Worm (Caenorhabditis elegans) whole organism, L3 larva: ENCODE measurements around the gene srh-231.

Source experiments
- R02D3.7 ChIP-seq: fragments of 150-350 bp; optimal IDR thresholded peaks from 2 replicates; lab custom pipeline; 2014; ENCODE audit warnings: missing biosample characterization, missing genetic modification characterization
- ceh-28 ChIP-seq: fragments of 150-350 bp; optimal IDR thresholded peaks from 2 replicates; lab custom pipeline; 2014; ENCODE audit warnings: missing biosample characterization, missing genetic modification reagents, missing genetic modification characterization
- elt-3 ChIP-seq, 3 experiments: fragments of 150-350 bp in 1 of 3; sonication (generic microtip) in 2 of 3; optimal IDR thresholded peaks; 2 replicates in 2 of 3; 4 replicates in 1 of 3; lab custom pipeline; 2014 to 2017; ENCODE audit warnings: missing biosample characterization in 3 of 3, missing genetic modification characterization in 3 of 3
- eor-1 ChIP-seq, 2 experiments: fragments of 150-350 bp; optimal IDR thresholded peaks; 2 replicates each; lab custom pipeline; 2014 to 2018; ENCODE audit warnings: missing biosample characterization in 2 of 2, missing genetic modification characterization in 2 of 2
- lin-39 ChIP-seq: fragments of 150-350 bp; optimal IDR thresholded peaks from 2 replicates; lab custom pipeline; 2018; ENCODE audit warnings: missing biosample characterization, missing genetic modification reagents, missing genetic modification characterization
- nhr-77 ChIP-seq: fragments of 150-350 bp; optimal IDR thresholded peaks from 2 replicates; lab custom pipeline; 2014; ENCODE audit warnings: missing biosample characterization, missing genetic modification characterization
- unc-62 ChIP-seq: fragments of 150-350 bp; sonication (generic microtip); optimal IDR thresholded peaks from 4 replicates; lab custom pipeline; 2014; ENCODE audit warnings: missing biosample characterization, missing genetic modification reagents, missing genetic modification characterization

- no peak for TF ChIP-seq eor-1 (tag; optimal IDR thresholded peaks at IDR 0.05; lab: Kevin White, UChicago)
- TF ChIP-seq lin-39 (tag; lab: Kevin White, UChicago): no peak
- no peak for TF ChIP-seq elt-3 (tag; optimal IDR thresholded peaks at IDR 0.05; lab: Kevin White, UChicago)
- no peak for TF ChIP-seq ceh-28 (tag; lab: Kevin White, UChicago)
- no peak for TF ChIP-seq R02D3.7 (tag; lab: Kevin White, UChicago)
- TF ChIP-seq nhr-77: no peak
- no peak for TF ChIP-seq unc-62
These were observed 35.7 kb upstream of the srh-231 start, which contains the start of gene C02H6.3 for ce11 chrV:7387755-7388154.
